Worm (Caenorhabditis elegans) whole organism, L4/young adult: Measurements from ENCODE around the gene DC2.5.

Experiments used
- him-1 ChIP-seq: sonication (generic microtip); optimal IDR thresholded peaks from 2 replicates; lab custom pipeline; 2016; ENCODE audit warnings: missing genotype, missing genetic modification reagents, missing genetic modification characterization, missing compliant biosample characterization

The DC2.5 gene

ce11 chrV:166687-167086 lies 45.9 kb downstream of the DC2.5 start, which contains the start of gene Y108G3AL.2:
Gene Y108G3AL.2, plus strand, starts transcription at chrV:166987.
- no peak for TF ChIP-seq him-1 (tag; lab: Kevin White, UChicago)
